Worm (Caenorhabditis elegans) whole organism, midembryonic: ENCODE measurements around the gene D1025.10.

Experiments used
- ref-1 ChIP-seq: fragments of 200-800 bp; sonication (Bioruptor generic); conservative IDR thresholded peaks from 2 replicates; pipeline ENCODE4 v1.3.6; 2022; ENCODE audit warnings: missing genetic modification reagents, missing genetic modification characterization, missing compliant biosample characterization
- tab-1 ChIP-seq: fragments of 200-800 bp; sonication (Bioruptor generic); IDR thresholded peaks from 2 replicates; pipeline ENCODE4 v1.3.6; 2022; ENCODE audit warnings: missing genetic modification characterization, missing compliant biosample characterization
- ztf-23 ChIP-seq: fragments of 200-800 bp; sonication (Bioruptor generic); IDR thresholded peaks from 2 replicates; pipeline ENCODE4 v1.3.6; 2022; ENCODE audit warnings: missing genetic modification reagents, missing genetic modification characterization, missing compliant biosample characterization
- ztf-29 ChIP-seq: fragments of 200-800 bp; sonication (Bioruptor generic); IDR thresholded peaks from 2 replicates; pipeline ENCODE4 v1.3.6; 2022; ENCODE audit warnings: missing genetic modification reagents, missing genetic modification characterization, missing compliant biosample characterization

ce11 chrX:14568258-14568763 lies 51.7 kb downstream of the D1025.10 start:
- TF ChIP-seq tab-1 (GFP tag; lab: Robert Waterston, UW) (no peak), ztf-23 (GFP tag; lab: Robert Waterston, UW) (no peak), ref-1 (GFP tag; lab: Robert Waterston, UW) (no peak), ztf-29 (no peak)
